Fruit fly (Drosophila melanogaster) whole organism, embryonic: ENCODE results near the gene Ctr1A.

Experiments
- Ada2b ChIP-seq: fragments of 200-800 bp; sonication (Bioruptor generic); IDR thresholded peaks from 2 replicates; pipeline ENCODE4 v1.3.6; 2022; ENCODE audit warnings: missing biosample characterization, missing genetic modification characterization
- Atf3 ChIP-seq: fragments of 200-800 bp; sonication (Bioruptor generic); optimal IDR thresholded peaks from 3 replicates; lab custom pipeline; 2016; ENCODE audit warnings: missing biosample characterization, missing genetic modification characterization
- CG12219 ChIP-seq: fragments of 200-800 bp; sonication (Bioruptor generic); optimal IDR thresholded peaks from 3 replicates; lab custom pipeline; 2018; ENCODE audit warnings: missing biosample characterization, mild to moderate bottlenecking, missing genetic modification characterization
- CG17359 ChIP-seq: fragments of 200-800 bp; sonication (Bioruptor generic); optimal IDR thresholded peaks from 3 replicates; lab custom pipeline; 2018; ENCODE audit warnings: missing biosample characterization, mild to moderate bottlenecking, missing genetic modification characterization, moderate library complexity
- CG17802 ChIP-seq: fragments of 200-800 bp; sonication (Bioruptor generic); optimal IDR thresholded peaks from 2 replicates; lab custom pipeline; 2018; ENCODE audit warnings: missing biosample characterization, mild to moderate bottlenecking, missing genetic modification characterization, moderate library complexity
- CG18476 ChIP-seq: fragments of 200-800 bp; sonication (Bioruptor generic); optimal IDR thresholded peaks from 2 replicates; lab custom pipeline; 2016; ENCODE audit warnings: missing biosample characterization, mild to moderate bottlenecking, missing genetic modification characterization
- CG2129 ChIP-seq: fragments of 200-800 bp; sonication (Bioruptor generic); IDR thresholded peaks from 2 replicates; pipeline ENCODE4 v1.3.6; 2022; ENCODE audit warnings: missing biosample characterization, missing genetic modification characterization; ENCODE audit not compliant: partially characterized antibody
- CG2199 ChIP-seq: fragments of 200-800 bp; sonication (Bioruptor generic); IDR thresholded peaks from 3 replicates; pipeline ENCODE4 v1.3.6; 2022; ENCODE audit warnings: missing biosample characterization, missing genetic modification characterization
- CG2678 ChIP-seq: fragments of 200-800 bp; sonication (Bioruptor generic); optimal IDR thresholded peaks from 3 replicates; lab custom pipeline; 2019; ENCODE audit warnings: missing biosample characterization, mild to moderate bottlenecking, missing genetic modification characterization, moderate library complexity
- CG30403 ChIP-seq: fragments of 200-800 bp; sonication (Bioruptor generic); optimal IDR thresholded peaks from 3 replicates; lab custom pipeline; 2016; ENCODE audit warnings: missing biosample characterization, missing genetic modification characterization
- CG3281 ChIP-seq: fragments of 200-800 bp; sonication (Bioruptor generic); optimal IDR thresholded peaks from 3 replicates; lab custom pipeline; 2017; ENCODE audit warnings: missing biosample characterization, mild to moderate bottlenecking, missing genetic modification characterization
- CG34376 ChIP-seq: fragments of 200-800 bp; sonication (Bioruptor generic); optimal IDR thresholded peaks from 2 replicates; lab custom pipeline; 2018; ENCODE audit warnings: missing biosample characterization, mild to moderate bottlenecking, missing genetic modification characterization
- CG4404 ChIP-seq: fragments of 200-800 bp; sonication (Bioruptor generic); IDR thresholded peaks from 2 replicates; pipeline ENCODE4 v1.3.6; 2022; ENCODE audit warnings: missing biosample characterization, missing genetic modification characterization
- CG8281 ChIP-seq: fragments of 200-800 bp; sonication (Bioruptor generic); optimal IDR thresholded peaks from 2 replicates; lab custom pipeline; 2018; ENCODE audit warnings: missing biosample characterization, mild to moderate bottlenecking, missing genetic modification characterization, moderate library complexity
- CG8388 ChIP-seq: fragments of 200-800 bp; sonication (Bioruptor generic); optimal IDR thresholded peaks from 2 replicates; lab custom pipeline; 2019; ENCODE audit warnings: missing biosample characterization, mild to moderate bottlenecking, missing genetic modification characterization, moderate library complexity
- CG9437 ChIP-seq: fragments of 200-800 bp; sonication (Bioruptor generic); optimal IDR thresholded peaks from 2 replicates; lab custom pipeline; 2018; ENCODE audit warnings: missing biosample characterization, mild to moderate bottlenecking, missing genetic modification characterization
- Camta ChIP-seq: fragments of 200-800 bp; sonication (Bioruptor generic); optimal IDR thresholded peaks from 2 replicates; lab custom pipeline; 2016; ENCODE audit warnings: missing biosample characterization, missing genetic modification characterization
- Dbx ChIP-seq: fragments of 200-800 bp; sonication (Bioruptor generic); IDR thresholded peaks from 3 replicates; pipeline ENCODE4 v1.3.6; 2022; ENCODE audit warnings: missing biosample characterization, missing genetic modification characterization
- Dek ChIP-seq: fragments of 200-800 bp; sonication (Bioruptor generic); optimal IDR thresholded peaks from 3 replicates; lab custom pipeline; 2019; ENCODE audit warnings: missing biosample characterization, mild to moderate bottlenecking, missing genetic modification characterization, moderate library complexity
- Dip3 ChIP-seq: fragments of 200-800 bp; sonication (Bioruptor generic); optimal IDR thresholded peaks from 3 replicates; lab custom pipeline; 2016; ENCODE audit warnings: missing biosample characterization, missing genetic modification characterization
- E2f1 ChIP-seq: fragments of 200-800 bp; sonication (Bioruptor generic); IDR thresholded peaks from 2 replicates; pipeline ENCODE4 v1.3.6; 2022; ENCODE audit warnings: missing biosample characterization, missing genetic modification characterization
- Eip74EF ChIP-seq, 2 experiments: fragments of 200-800 bp in 1 of 2; fragments of >200 bp in 1 of 2; sonication (Bioruptor generic) in 1 of 2; optimal IDR thresholded peaks; 2 replicates each; lab custom pipeline; 2017 to 2019; ENCODE audit warnings: missing biosample characterization in 2 of 2, missing genetic modification characterization in 2 of 2, mild to moderate bottlenecking in 1 of 2, moderate library complexity in 1 of 2
- Ets65A ChIP-seq: fragments of 200-800 bp; sonication (Bioruptor generic); peaks from one replicate; lab custom pipeline; 2016; ENCODE audit warnings: missing biosample characterization, missing genetic modification characterization
- H2.0 ChIP-seq: fragments of 200-800 bp; sonication (Bioruptor generic); IDR thresholded peaks from 2 replicates; pipeline ENCODE4 v1.3.6; 2022; ENCODE audit warnings: missing biosample characterization, missing genetic modification characterization
- Hr3 ChIP-seq: fragments of 200-800 bp; sonication (Bioruptor generic); optimal IDR thresholded peaks from 3 replicates; lab custom pipeline; 2016; ENCODE audit warnings: missing biosample characterization, missing genetic modification characterization
- Hr78 ChIP-seq, 2 experiments: fragments of 200-800 bp in 1 of 2; fragments of >200 bp in 1 of 2; sonication (Bioruptor generic) in 1 of 2; optimal IDR thresholded peaks; 2 replicates each; lab custom pipeline; 2017 to 2019; ENCODE audit warnings: missing biosample characterization in 2 of 2, missing genetic modification characterization in 2 of 2, mild to moderate bottlenecking in 1 of 2, moderate library complexity in 1 of 2
- Jarid2 ChIP-seq: fragments of 200-800 bp; sonication (Bioruptor generic); optimal IDR thresholded peaks from 3 replicates; lab custom pipeline; 2017; ENCODE audit warnings: mild to moderate bottlenecking, missing biosample characterization, missing genetic modification reagents, missing genetic modification characterization
- NfI ChIP-seq: fragments of 200-800 bp; sonication (Bioruptor generic); optimal IDR thresholded peaks from 3 replicates; lab custom pipeline; 2018; ENCODE audit warnings: missing biosample characterization, mild to moderate bottlenecking, missing genetic modification characterization, moderate library complexity
- Oaz ChIP-seq: fragments of 200-800 bp; sonication (Bioruptor generic); IDR thresholded peaks from 2 replicates; pipeline ENCODE4 v1.3.6; 2022; ENCODE audit warnings: missing biosample characterization, missing genetic modification characterization
- Oli ChIP-seq: fragments of 200-800 bp; sonication (Bioruptor generic); optimal IDR thresholded peaks from 2 replicates; lab custom pipeline; 2018; ENCODE audit warnings: missing biosample characterization, mild to moderate bottlenecking, missing genetic modification characterization, moderate library complexity
- Ssrp ChIP-seq: fragments of 200-800 bp; sonication (Bioruptor generic); optimal IDR thresholded peaks from 2 replicates; lab custom pipeline; 2018; ENCODE audit warnings: missing biosample characterization, mild to moderate bottlenecking, missing genetic modification characterization, moderate library complexity
- ap ChIP-seq: fragments of 200-800 bp; sonication (Bioruptor generic); IDR thresholded peaks from 2 replicates; pipeline ENCODE4 v1.3.6; 2022; ENCODE audit warnings: missing biosample characterization, missing genetic modification characterization
- ase ChIP-seq: fragments of 200-800 bp; sonication (Bioruptor generic); IDR thresholded peaks from 3 replicates; pipeline ENCODE4 v1.3.6; 2022; ENCODE audit warnings: missing biosample characterization, missing genetic modification characterization
- bcd ChIP-seq: fragments of 200-800 bp; sonication (Bioruptor generic); optimal IDR thresholded peaks from 2 replicates; lab custom pipeline; 2017; ENCODE audit warnings: missing biosample characterization, mild to moderate bottlenecking, missing genetic modification characterization
- cas ChIP-seq: fragments of 200-800 bp; sonication (Bioruptor generic); IDR thresholded peaks from 2 replicates; pipeline ENCODE4 v1.3.6; 2022; ENCODE audit warnings: missing biosample characterization, missing genetic modification characterization
- cwo ChIP-seq: fragments of 200-800 bp; sonication (Bioruptor generic); optimal IDR thresholded peaks from 3 replicates; lab custom pipeline; 2017; ENCODE audit warnings: missing biosample characterization, missing genetic modification characterization, mild to moderate bottlenecking, moderate library complexity, missing genetic modification reagents
- dm ChIP-seq: fragments of 200-800 bp; sonication (Bioruptor generic); optimal IDR thresholded peaks from 3 replicates; lab custom pipeline; 2016; ENCODE audit warnings: missing biosample characterization, missing genetic modification characterization
- dysf ChIP-seq: fragments of 200-800 bp; sonication (Bioruptor generic); IDR thresholded peaks from 3 replicates; pipeline ENCODE4 v1.3.6; 2022; ENCODE audit warnings: missing biosample characterization, missing genetic modification characterization
- gsb ChIP-seq: fragments of 200-800 bp; sonication (Bioruptor generic); IDR thresholded peaks from 2 replicates; pipeline ENCODE4 v1.3.6; 2022; ENCODE audit warnings: missing biosample characterization, missing genetic modification characterization
- klu ChIP-seq: fragments of 200-800 bp; sonication (Bioruptor generic); IDR thresholded peaks from 2 replicates; pipeline ENCODE4 v1.3.6; 2022; ENCODE audit warnings: missing biosample characterization, missing genetic modification characterization
- lab ChIP-seq: fragments of 200-800 bp; sonication (Bioruptor generic); optimal IDR thresholded peaks from 3 replicates; lab custom pipeline; 2017; ENCODE audit warnings: missing biosample characterization, missing genetic modification characterization, mild to moderate bottlenecking, moderate library complexity, missing genetic modification reagents
- mam ChIP-seq: fragments of 200-800 bp; sonication (Bioruptor generic); optimal IDR thresholded peaks from 3 replicates; lab custom pipeline; 2016; ENCODE audit warnings: missing biosample characterization, missing genetic modification characterization
- otp ChIP-seq: fragments of 200-800 bp; sonication (Bioruptor generic); IDR thresholded peaks from 3 replicates; pipeline ENCODE4, ENCODE4 v1.3.6; 2022; ENCODE audit warnings: missing biosample characterization, missing genetic modification characterization
- seq ChIP-seq: fragments of 200-800 bp; sonication (Bioruptor generic); IDR thresholded peaks from 2 replicates; pipeline ENCODE4 v1.3.6; 2022; ENCODE audit warnings: missing biosample characterization, missing genetic modification characterization
- sisA ChIP-seq: fragments of 200-800 bp; sonication (Bioruptor generic); IDR thresholded peaks from 2 replicates; pipeline ENCODE4 v1.3.6; 2022; ENCODE audit warnings: missing biosample characterization, missing genetic modification characterization
- slbo ChIP-seq: fragments of 200-800 bp; sonication (Bioruptor generic); IDR thresholded peaks from 2 replicates; pipeline ENCODE4 v1.3.6; 2022; ENCODE audit warnings: missing biosample characterization, missing genetic modification characterization
- stc ChIP-seq: fragments of 200-800 bp; sonication (Bioruptor generic); IDR thresholded peaks from 2 replicates; pipeline ENCODE4 v1.3.6; 2022; ENCODE audit warnings: missing biosample characterization, missing genetic modification characterization
- wdn ChIP-seq: fragments of 200-800 bp; sonication (Bioruptor generic); IDR thresholded peaks from 2 replicates; pipeline ENCODE4 v1.3.6; 2022; ENCODE audit warnings: missing biosample characterization, missing genetic modification characterization

The Ctr1A gene

dm6 chrX:6662876-6663551, 1.6 kb downstream of the Ctr1A start (continued):
- TF ChIP-seq CG2199 (GFP tag; lab: Robert Waterston, UW) (0 out of 3 replicates have a peak, but pooled peaks have one; percentile 19), cwo (GFP tag; lab: Kevin White, UChicago) (peak; percentile 4), CG8388 (GFP tag; lab: Kevin White, UChicago) (peak; percentile 21), Dek (tag; lab: Kevin White, UChicago) (peak; percentile 19), Hr3 (GFP tag; lab: Kevin White, UChicago) (peak; percentile 1), wdn (GFP tag; lab: Robert Waterston, UW) (peak; percentile 36; the same call in 1 of the 2 replicates), CG4404 (GFP tag; lab: Robert Waterston, UW) (0 out of 2 replicates have a peak, but pooled peaks have one; percentile 19), Ssrp (peak; percentile 68), dysf (peak; percentile 70), ap (GFP tag; lab: Robert Waterston, UW) (0 out of 2 replicates have a peak, but pooled peaks have one; percentile 27), CG2129 (no peak), CG3281 (GFP tag; lab: Kevin White, UChicago) (peak; percentile 19), Atf3 (GFP tag; lab: Kevin White, UChicago) (peak; percentile 9), stc (GFP tag; lab: Robert Waterston, UW) (peak; percentile 59), CG17359 (tag; lab: Kevin White, UChicago) (peak; percentile 19), CG30403 (peak; percentile 28), mam (peak; percentile 24), sisA (GFP tag; lab: Robert Waterston, UW) (peak; percentile 49), CG8281 (no peak), CG17802 (no peak), Jarid2 (GFP tag; lab: Kevin White, UChicago) (no peak), Oaz (GFP tag; lab: Robert Waterston, UW) (0 out of 2 replicates have a peak, but pooled peaks have one; percentile 32), CG2678 (tag; lab: Kevin White, UChicago) (peak; percentile 63), Oli (tag; lab: Kevin White, UChicago) (peak; percentile 36), Dip3 (GFP tag; lab: Kevin White, UChicago) (peak; percentile 5), H2.0 (GFP tag; lab: Robert Waterston, UW) (peak; percentile 49; the same call in 1 of the 2 replicates), Camta (peak; percentile 38), NfI (GFP tag; lab: Kevin White, UChicago) (peak; percentile 31), Ada2b (GFP tag; lab: Robert Waterston, UW) (peak; percentile 49; the same call in 1 of the 2 replicates), cas (no peak), dm (peak; percentile 18), seq (GFP tag; lab: Robert Waterston, UW) (peak; percentile 59; the same call in 1 of the 2 replicates), Ets65A (GFP tag; lab: Kevin White, UChicago) (peak; percentile 70), CG9437 (GFP tag; lab: Kevin White, UChicago) (peak; percentile 4), bcd (GFP tag; lab: Kevin White, UChicago) (peak; percentile 21), otp (peak; percentile 52; the same call in 1 of the 3 replicates), CG18476 (no peak), gsb (GFP tag; lab: Robert Waterston, UW) (0 out of 2 replicates have a peak, but pooled peaks have one; percentile 31), CG34376 (GFP tag; lab: Kevin White, UChicago) (no peak), ase (peak; percentile 33; the same call in 1 of the 3 replicates), Hr78 (GFP tag; optimal IDR thresholded peaks at IDR 0.05; lab: Kevin White, UChicago) (peak in 1 of 2 experiments; percentile 46), slbo (GFP tag; lab: Robert Waterston, UW) (peak; percentile 65), E2f1 (GFP tag; lab: Robert Waterston, UW) (0 out of 2 replicates have a peak, but pooled peaks have one; percentile 40), lab (GFP tag; lab: Kevin White, UChicago) (peak; percentile 58), Dbx (GFP tag; lab: Robert Waterston, UW) (0 out of 3 replicates have a peak, but pooled peaks have one; percentile 34), klu (GFP tag; lab: Robert Waterston, UW) (no peak), Eip74EF (GFP tag; optimal IDR thresholded peaks at IDR 0.05; lab: Kevin White, UChicago) (peak in 1 of 2 experiments; percentile 25), CG12219 (GFP tag; lab: Kevin White, UChicago) (peak; percentile 46)
